Fruit fly (Drosophila melanogaster) whole organism, embryonic: ENCODE measurements around the gene Ndae1.

Experiments used
- Abd-B ChIP-seq: fragments of 200-800 bp; sonication (Bioruptor generic); optimal IDR thresholded peaks from 2 replicates; lab custom pipeline; 2018; ENCODE audit warnings: missing biosample characterization, mild to moderate bottlenecking, missing genetic modification characterization, moderate library complexity
- CG10543 ChIP-seq: fragments of 200-800 bp; sonication (Bioruptor generic); optimal IDR thresholded peaks from 3 replicates; lab custom pipeline; 2017; ENCODE audit warnings: missing biosample characterization, mild to moderate bottlenecking, missing genetic modification characterization, moderate library complexity
- CG10959 ChIP-seq: fragments of 200-800 bp; sonication (Bioruptor generic); IDR thresholded peaks from 2 replicates; pipeline ENCODE4 v1.3.6; 2022; ENCODE audit warnings: missing biosample characterization, missing genetic modification characterization
- CG11504 ChIP-seq: fragments of 200-800 bp; sonication (Bioruptor generic); optimal IDR thresholded peaks from 3 replicates; lab custom pipeline; 2019; ENCODE audit warnings: missing biosample characterization, mild to moderate bottlenecking, missing genetic modification characterization, moderate library complexity
- CG12071 ChIP-seq: fragments of 200-800 bp; sonication (Bioruptor generic); optimal IDR thresholded peaks from 3 replicates; lab custom pipeline; 2018; ENCODE audit warnings: missing biosample characterization, mild to moderate bottlenecking, missing genetic modification characterization
- CG12391 ChIP-seq: fragments of 200-800 bp; sonication (Bioruptor generic); optimal IDR thresholded peaks from 3 replicates; lab custom pipeline; 2018; ENCODE audit warnings: missing biosample characterization, mild to moderate bottlenecking, missing genetic modification characterization, moderate library complexity
- CG13296 ChIP-seq: fragments of 200-800 bp; sonication (Bioruptor generic); optimal IDR thresholded peaks from 3 replicates; lab custom pipeline; 2018; ENCODE audit warnings: missing biosample characterization, mild to moderate bottlenecking, missing genetic modification characterization
- CG14014 ChIP-seq: fragments of 200-800 bp; sonication (Bioruptor generic); IDR thresholded peaks from 2 replicates; pipeline ENCODE4 v1.3.6; 2022; ENCODE audit warnings: missing biosample characterization, missing genetic modification characterization
- CG14441 ChIP-seq: fragments of 200-800 bp; sonication (Bioruptor generic); IDR thresholded peaks from 2 replicates; pipeline ENCODE4 v1.3.6; 2022; ENCODE audit warnings: missing biosample characterization, missing genetic modification characterization
- CG15011 ChIP-seq: fragments of 200-800 bp; sonication (Bioruptor generic); optimal IDR thresholded peaks from 3 replicates; lab custom pipeline; 2018; ENCODE audit warnings: missing biosample characterization, mild to moderate bottlenecking, missing genetic modification characterization
- CG17359 ChIP-seq: fragments of 200-800 bp; sonication (Bioruptor generic); optimal IDR thresholded peaks from 3 replicates; lab custom pipeline; 2018; ENCODE audit warnings: missing biosample characterization, mild to moderate bottlenecking, missing genetic modification characterization, moderate library complexity
- CG30020 ChIP-seq: fragments of 200-800 bp; optimal IDR thresholded peaks from 2 replicates; lab custom pipeline; 2019; ENCODE audit warnings: missing biosample characterization, mild to moderate bottlenecking, missing genetic modification characterization, moderate library complexity
- CG3407 ChIP-seq: fragments of 200-800 bp; sonication (Bioruptor generic); optimal IDR thresholded peaks from 2 replicates; lab custom pipeline; 2018; ENCODE audit warnings: missing biosample characterization, mild to moderate bottlenecking, missing genetic modification characterization
- CG3726 ChIP-seq: fragments of 200-800 bp; sonication (Bioruptor generic); IDR thresholded peaks from 3 replicates; pipeline ENCODE4, ENCODE4 v1.3.6; 2022; ENCODE audit warnings: missing biosample characterization, missing genetic modification characterization
- CG4328 ChIP-seq: fragments of 200-800 bp; sonication (Bioruptor generic); optimal IDR thresholded peaks from 3 replicates; lab custom pipeline; 2017; ENCODE audit warnings: missing biosample characterization, missing genetic modification reagents, missing genetic modification characterization
- CG4854 ChIP-seq: fragments of 200-800 bp; sonication (Bioruptor generic); optimal IDR thresholded peaks from 2 replicates; lab custom pipeline; 2016; ENCODE audit warnings: missing biosample characterization, missing genetic modification characterization, inconsistent platforms
- CG8089 ChIP-seq: fragments of 200-800 bp; sonication (Bioruptor generic); optimal IDR thresholded peaks from 3 replicates; lab custom pipeline; 2016; ENCODE audit warnings: missing biosample characterization, missing genetic modification characterization
- CG8290 ChIP-seq, 3 experiments: fragments of 200-800 bp; sonication (Bioruptor generic); optimal IDR thresholded peaks; 2 replicates each; lab custom pipeline; 2016 to 2019; ENCODE audit warnings: missing biosample characterization in 3 of 3, missing genetic modification characterization in 3 of 3, mild to moderate bottlenecking in 2 of 3, moderate library complexity in 1 of 3
- CoRest ChIP-seq: fragments of 200-800 bp; sonication (Bioruptor generic); optimal IDR thresholded peaks from 3 replicates; lab custom pipeline; 2018; ENCODE audit warnings: missing biosample characterization, mild to moderate bottlenecking, missing genetic modification characterization, moderate library complexity
- Dref ChIP-seq: fragments of 200-800 bp; sonication (Bioruptor generic); IDR thresholded peaks from 2 replicates; pipeline ENCODE4 v1.3.6; 2022; ENCODE audit warnings: missing biosample characterization, missing genetic modification characterization
- Eip74EF ChIP-seq, 2 experiments: fragments of 200-800 bp in 1 of 2; fragments of >200 bp in 1 of 2; sonication (Bioruptor generic) in 1 of 2; optimal IDR thresholded peaks; 2 replicates each; lab custom pipeline; 2017 to 2019; ENCODE audit warnings: missing biosample characterization in 2 of 2, missing genetic modification characterization in 2 of 2, mild to moderate bottlenecking in 1 of 2, moderate library complexity in 1 of 2
- Optix ChIP-seq: fragments of 200-800 bp; sonication (Bioruptor generic); IDR thresholded peaks from 3 replicates; pipeline ENCODE4 v1.3.6; 2022; ENCODE audit warnings: missing biosample characterization, missing genetic modification characterization
- Pdp1 ChIP-seq, 2 experiments: fragments of 200-800 bp; sonication (Bioruptor generic); optimal IDR thresholded peaks; 3 replicates each; lab custom pipeline; 2016; ENCODE audit warnings: missing biosample characterization in 2 of 2, missing genetic modification characterization in 2 of 2, mild to moderate bottlenecking in 1 of 2, moderate library complexity in 1 of 2
- Sox100B ChIP-seq: fragments of 200-800 bp; sonication (Bioruptor generic); optimal IDR thresholded peaks from 3 replicates; lab custom pipeline; 2018; ENCODE audit warnings: missing biosample characterization, mild to moderate bottlenecking, missing genetic modification characterization
- Xbp1 ChIP-seq: fragments of 200-800 bp; sonication (Bioruptor generic); optimal IDR thresholded peaks from 3 replicates; lab custom pipeline; 2016; ENCODE audit warnings: missing biosample characterization, mild to moderate bottlenecking, missing genetic modification characterization
- abd-A ChIP-seq: fragments of 200-800 bp; sonication (Bioruptor generic); optimal IDR thresholded peaks from 3 replicates; lab custom pipeline; 2019; ENCODE audit warnings: missing biosample characterization, mild to moderate bottlenecking, missing genetic modification characterization, moderate library complexity
- ap ChIP-seq: fragments of 200-800 bp; sonication (Bioruptor generic); IDR thresholded peaks from 2 replicates; pipeline ENCODE4 v1.3.6; 2022; ENCODE audit warnings: missing biosample characterization, missing genetic modification characterization
- bigmax ChIP-seq: fragments of 200-800 bp; sonication (Bioruptor generic); optimal IDR thresholded peaks from 2 replicates; lab custom pipeline; 2018; ENCODE audit warnings: missing biosample characterization, mild to moderate bottlenecking, missing genetic modification characterization
- chinmo ChIP-seq: fragments of 200-800 bp; sonication (Bioruptor generic); IDR thresholded peaks from 4 replicates; pipeline ENCODE4 v1.3.6; 2022; ENCODE audit warnings: missing biosample characterization, missing genetic modification characterization; ENCODE audit not compliant: partially characterized antibody
- chm ChIP-seq: fragments of 200-800 bp; sonication (Bioruptor generic); IDR thresholded peaks from 2 replicates; pipeline ENCODE4 v1.3.6; 2022; ENCODE audit warnings: missing biosample characterization, missing genetic modification characterization
- crc ChIP-seq: fragments of 200-800 bp; sonication (Bioruptor generic); optimal IDR thresholded peaks from 2 replicates; lab custom pipeline; 2016; ENCODE audit warnings: missing biosample characterization, missing genetic modification characterization
- cwo ChIP-seq: fragments of 200-800 bp; sonication (Bioruptor generic); optimal IDR thresholded peaks from 3 replicates; lab custom pipeline; 2017; ENCODE audit warnings: missing biosample characterization, missing genetic modification characterization, mild to moderate bottlenecking, moderate library complexity, missing genetic modification reagents
- exex ChIP-seq: fragments of 200-800 bp; sonication (Bioruptor generic); optimal IDR thresholded peaks from 4 replicates; lab custom pipeline; 2018; ENCODE audit warnings: missing biosample characterization, mild to moderate bottlenecking, missing genetic modification characterization, moderate library complexity
- eyg ChIP-seq: fragments of 200-800 bp; sonication (Bioruptor generic); optimal IDR thresholded peaks from 3 replicates; lab custom pipeline; 2016; ENCODE audit warnings: missing biosample characterization, missing genetic modification characterization
- hkb ChIP-seq, 2 experiments: fragments of 200-800 bp in 1 of 2; fragments of >200 bp in 1 of 2; sonication (Bioruptor generic) in 1 of 2; IDR thresholded peaks in 1 of 2; optimal IDR thresholded peaks in 1 of 2; 2 replicates each; pipeline versions ENCODE4 v1.3.6 to Lab custom; 2017 to 2022; ENCODE audit warnings: missing biosample characterization in 1 of 2, missing genetic modification characterization in 1 of 2
- lab ChIP-seq: fragments of 200-800 bp; sonication (Bioruptor generic); optimal IDR thresholded peaks from 3 replicates; lab custom pipeline; 2017; ENCODE audit warnings: missing biosample characterization, missing genetic modification characterization, mild to moderate bottlenecking, moderate library complexity, missing genetic modification reagents
- mld ChIP-seq: fragments of 200-800 bp; sonication (Bioruptor generic); IDR thresholded peaks from 3 replicates; pipeline ENCODE4 v1.3.6; 2022; ENCODE audit warnings: missing biosample characterization, missing genetic modification characterization; ENCODE audit not compliant: partially characterized antibody
- odd ChIP-seq: fragments of 200-800 bp; sonication (Bioruptor generic); optimal IDR thresholded peaks from 2 replicates; lab custom pipeline; 2017; ENCODE audit warnings: missing biosample characterization, mild to moderate bottlenecking, missing genetic modification characterization
- sc ChIP-seq, 3 experiments: fragments of >200 bp in 2 of 3; fragments of 200-800 bp in 1 of 3; sonication (Bioruptor generic) in 1 of 3; optimal IDR thresholded peaks; 2 replicates in 2 of 3; 3 replicates in 1 of 3; lab custom pipeline; 2017; ENCODE audit warnings: mild to moderate bottlenecking in 1 of 3, missing biosample characterization in 1 of 3, missing genetic modification characterization in 1 of 3, missing genetic modification reagents in 1 of 3
- schlank ChIP-seq: fragments of 200-800 bp; sonication (Bioruptor generic); optimal IDR thresholded peaks from 2 replicates; lab custom pipeline; 2018; ENCODE audit warnings: missing biosample characterization, mild to moderate bottlenecking, missing genetic modification characterization
- sens-2 ChIP-seq: fragments of 200-800 bp; sonication (Bioruptor generic); IDR thresholded peaks from 2 replicates; pipeline ENCODE4 v1.3.6; 2022; ENCODE audit warnings: missing biosample characterization, missing genetic modification characterization
- shn ChIP-seq: fragments of 200-800 bp; sonication (Bioruptor generic); optimal IDR thresholded peaks from 3 replicates; lab custom pipeline; 2016; ENCODE audit warnings: missing biosample characterization, missing genetic modification characterization
- sug ChIP-seq: fragments of 200-800 bp; optimal IDR thresholded peaks from 2 replicates; lab custom pipeline; 2019; ENCODE audit warnings: missing biosample characterization, mild to moderate bottlenecking, missing genetic modification characterization, moderate library complexity
- tap ChIP-seq: fragments of 200-800 bp; optimal IDR thresholded peaks from 3 replicates; lab custom pipeline; 2019; ENCODE audit warnings: missing biosample characterization, mild to moderate bottlenecking, missing genetic modification characterization, moderate library complexity
- tio ChIP-seq: fragments of 200-800 bp; sonication (Bioruptor generic); optimal IDR thresholded peaks from 2 replicates; lab custom pipeline; 2017; ENCODE audit warnings: missing biosample characterization, missing genetic modification characterization, inconsistent platforms
- wdn ChIP-seq: fragments of 200-800 bp; sonication (Bioruptor generic); IDR thresholded peaks from 2 replicates; pipeline ENCODE4 v1.3.6; 2022; ENCODE audit warnings: missing biosample characterization, missing genetic modification characterization
- zfh2 ChIP-seq: fragments of 200-800 bp; sonication (Bioruptor generic); optimal IDR thresholded peaks from 2 replicates; lab custom pipeline; 2016; ENCODE audit warnings: missing biosample characterization, missing genetic modification characterization

The Ndae1 gene

DNA sequence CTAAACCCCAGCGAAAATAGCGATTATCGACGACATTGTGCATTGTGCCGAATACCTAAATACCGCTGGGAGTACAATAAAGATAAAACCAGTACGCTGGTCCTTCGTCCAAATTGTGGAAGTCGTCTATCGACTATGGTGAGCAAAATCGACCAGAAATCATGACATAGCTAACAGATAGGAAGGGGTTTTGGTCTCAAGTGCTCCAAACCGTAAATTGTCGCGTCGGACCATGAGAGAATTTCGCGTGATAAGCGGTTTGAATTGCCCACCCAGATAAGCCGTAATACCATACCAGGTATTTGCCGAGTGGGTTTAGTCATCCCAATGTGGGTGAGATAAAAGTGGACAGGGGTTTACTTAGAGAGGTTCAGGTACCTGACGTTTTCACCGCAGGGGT is 31.2 kb downstream of the Ndae1 start (continued):
- TF ChIP-seq sug: peak; percentile 98
- TF ChIP-seq exex (tag; lab: Kevin White, UChicago): peak; percentile 98

DNA sequence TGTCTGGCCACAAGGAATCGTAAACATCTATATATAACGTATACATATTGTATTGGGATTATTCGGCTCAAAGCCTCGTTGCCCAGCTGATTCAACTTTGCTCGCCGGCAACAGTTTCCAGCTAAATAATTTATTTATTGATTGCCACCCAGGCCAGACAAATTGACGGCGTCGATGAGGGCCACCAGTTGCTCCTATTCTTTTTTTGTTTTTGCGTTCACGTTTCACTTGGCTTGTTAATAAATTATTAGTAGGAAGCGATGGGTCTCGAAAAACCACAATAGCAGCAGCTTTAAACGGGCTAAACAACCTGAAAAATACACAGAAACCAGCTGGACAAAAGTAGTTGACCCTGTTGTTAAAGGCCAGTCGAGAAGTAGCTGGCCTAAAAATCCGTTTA is 32.1 kb downstream of the Ndae1 start:
- TF ChIP-seq crc (no peak), chinmo (GFP tag; lab: Robert Waterston, UW) (peak; percentile 72; the same call in 1 of the 4 replicates), lab (peak; percentile 30), eyg (GFP tag; lab: Kevin White, UChicago) (no peak), CG3407 (GFP tag; lab: Kevin White, UChicago) (no peak), cwo (GFP tag; lab: Kevin White, UChicago) (peak; percentile 25), mld (GFP tag; lab: Robert Waterston, UW) (no peak), wdn (GFP tag; lab: Robert Waterston, UW) (no peak), Eip74EF (GFP tag; optimal IDR thresholded peaks at IDR 0.05; lab: Kevin White, UChicago) (peak in 1 of 2 experiments; percentile 73), CG8089 (GFP tag; lab: Kevin White, UChicago) (no peak), CG30020 (tag; lab: Kevin White, UChicago) (no peak), Abd-B (GFP tag; lab: Kevin White, UChicago) (no peak), CG10959 (GFP tag; lab: Robert Waterston, UW) (no peak), Sox100B (GFP tag; lab: Kevin White, UChicago) (no peak), ap (GFP tag; lab: Robert Waterston, UW) (no peak), CG14441 (GFP tag; lab: Robert Waterston, UW) (no peak), shn (GFP tag; lab: Kevin White, UChicago) (no peak), CG11504 (no peak), CG3726 (GFP tag; lab: Robert Waterston, UW) (no peak), tap (no peak), sc (optimal IDR thresholded peaks at IDR 0.05; lab: Kevin White, UChicago) (no peak), sc (GFP tag; optimal IDR thresholded peaks at IDR 0.05; lab: Kevin White, UChicago) (no peak), CG12071 (GFP tag; lab: Kevin White, UChicago) (no peak), tio (GFP tag; lab: Kevin White, UChicago) (no peak), hkb (optimal IDR thresholded peaks at IDR 0.05; lab: Kevin White, UChicago) (no peak), hkb (GFP tag; IDR thresholded peaks at IDR 0.05; lab: Robert Waterston, UW) (no peak), Optix (no peak), Xbp1 (GFP tag; lab: Kevin White, UChicago) (no peak), sens-2 (GFP tag; lab: Robert Waterston, UW) (no peak), CG14014 (peak; percentile 23; the same call in 1 of the 2 replicates), Pdp1 (GFP tag; optimal IDR thresholded peaks at IDR 0.05; lab: Kevin White, UChicago) (no peak), CG12391 (tag; lab: Kevin White, UChicago) (no peak), zfh2 (no peak), bigmax (no peak), Dref (GFP tag; lab: Robert Waterston, UW) (no peak), CG4328 (no peak), CG8290 (GFP tag; optimal IDR thresholded peaks at IDR 0.05; lab: Kevin White, UChicago) (no peak), CG8290 (tag; optimal IDR thresholded peaks at IDR 0.05; lab: Kevin White, UChicago) (peak in 1 of 2 experiments; percentile 4), chm (GFP tag; lab: Robert Waterston, UW) (no peak), CoRest (tag; lab: Kevin White, UChicago) (no peak), odd (GFP tag; lab: Kevin White, UChicago) (peak; percentile 5), CG4854 (GFP tag; lab: Kevin White, UChicago) (no peak), CG10543 (GFP tag; lab: Kevin White, UChicago) (peak; percentile 42), abd-A (tag; lab: Kevin White, UChicago) (peak; percentile 49), schlank (tag; lab: Kevin White, UChicago) (no peak), CG13296 (GFP tag; lab: Kevin White, UChicago) (peak; percentile 48), CG15011 (GFP tag; lab: Kevin White, UChicago) (no peak), CG17359 (no peak)
